Fruit fly (Drosophila melanogaster) whole organism, embryonic: ENCODE data around the gene Ent3.

Source experiments
- Ada2b ChIP-seq: fragments of 200-800 bp; sonication (Bioruptor generic); IDR thresholded peaks from 2 replicates; pipeline ENCODE4 v1.3.6; 2022; ENCODE audit warnings: missing biosample characterization, missing genetic modification characterization
- Adf1 ChIP-seq: fragments of 200-800 bp; sonication (Bioruptor generic); IDR thresholded peaks from 2 replicates; pipeline ENCODE4 v1.3.6; 2022; ENCODE audit warnings: missing biosample characterization, missing genetic modification characterization
- Aef1 ChIP-seq: fragments of 200-800 bp; sonication (Bioruptor generic); IDR thresholded peaks from 3 replicates; pipeline ENCODE4 v1.3.6; 2022; ENCODE audit warnings: missing biosample characterization, missing genetic modification characterization
- CG10147 ChIP-seq: fragments of 200-800 bp; sonication (Bioruptor generic); optimal IDR thresholded peaks from 2 replicates; lab custom pipeline; 2019; ENCODE audit warnings: missing biosample characterization, mild to moderate bottlenecking, missing genetic modification characterization, moderate library complexity
- CG12155 ChIP-seq: fragments of 200-800 bp; sonication (Bioruptor generic); optimal IDR thresholded peaks from 3 replicates; lab custom pipeline; 2016; ENCODE audit warnings: missing biosample characterization, missing genetic modification characterization
- CG1233 ChIP-seq: fragments of 200-800 bp; sonication (Bioruptor generic); optimal IDR thresholded peaks from 4 replicates; lab custom pipeline; 2018; ENCODE audit warnings: missing biosample characterization, mild to moderate bottlenecking, missing genetic modification characterization
- CG12659 ChIP-seq: fragments of 200-800 bp; sonication (Bioruptor generic); optimal IDR thresholded peaks from 3 replicates; lab custom pipeline; 2017; ENCODE audit warnings: mild to moderate bottlenecking, missing biosample characterization, missing genetic modification reagents, missing genetic modification characterization
- CG13894 ChIP-seq: fragments of 200-800 bp; sonication (Bioruptor generic); optimal IDR thresholded peaks from 3 replicates; lab custom pipeline; 2018; ENCODE audit warnings: missing biosample characterization, mild to moderate bottlenecking, missing genetic modification characterization, moderate library complexity
- CG15269 ChIP-seq: fragments of 200-800 bp; sonication (Bioruptor generic); optimal IDR thresholded peaks from 2 replicates; lab custom pipeline; 2018; ENCODE audit warnings: missing biosample characterization, mild to moderate bottlenecking, missing genetic modification characterization, moderate library complexity
- CG1602 ChIP-seq: fragments of 200-800 bp; sonication (Bioruptor generic); optimal IDR thresholded peaks from 3 replicates; lab custom pipeline; 2016; ENCODE audit warnings: missing biosample characterization, missing genetic modification characterization
- CG17568 ChIP-seq: fragments of 200-800 bp; sonication (Bioruptor generic); optimal IDR thresholded peaks from 2 replicates; lab custom pipeline; 2018; ENCODE audit warnings: missing biosample characterization, mild to moderate bottlenecking, missing genetic modification characterization, moderate library complexity
- CG32532 ChIP-seq: fragments of 200-800 bp; sonication (Bioruptor generic); IDR thresholded peaks from 2 replicates; pipeline ENCODE4 v1.3.6; 2022; ENCODE audit warnings: missing biosample characterization, missing genetic modification characterization
- CG5953 ChIP-seq: fragments of 200-800 bp; sonication (Bioruptor generic); IDR thresholded peaks from 2 replicates; pipeline ENCODE4 v1.3.6; 2022; ENCODE audit warnings: missing biosample characterization, missing genetic modification characterization
- CG6765 ChIP-seq: fragments of 200-800 bp; sonication (Bioruptor generic); optimal IDR thresholded peaks from 3 replicates; lab custom pipeline; 2017; ENCODE audit warnings: missing biosample characterization, mild to moderate bottlenecking, missing genetic modification characterization
- CG7556 ChIP-seq: fragments of 200-800 bp; sonication (Bioruptor generic); optimal IDR thresholded peaks from 2 replicates; lab custom pipeline; 2017; ENCODE audit warnings: missing biosample characterization, mild to moderate bottlenecking, missing genetic modification characterization
- CG7745 ChIP-seq: fragments of 200-800 bp; sonication (Bioruptor generic); optimal IDR thresholded peaks from 2 replicates; lab custom pipeline; 2018; ENCODE audit warnings: missing biosample characterization, mild to moderate bottlenecking, missing genetic modification characterization, moderate library complexity
- CG7839 ChIP-seq: fragments of 200-800 bp; sonication (Bioruptor generic); optimal IDR thresholded peaks from 3 replicates; lab custom pipeline; 2018; ENCODE audit warnings: missing biosample characterization, mild to moderate bottlenecking, missing genetic modification characterization, moderate library complexity
- CG9727 ChIP-seq: fragments of 200-800 bp; sonication (Bioruptor generic); optimal IDR thresholded peaks from 3 replicates; lab custom pipeline; 2017; ENCODE audit warnings: missing biosample characterization, mild to moderate bottlenecking, missing genetic modification characterization
- Dip2 ChIP-seq: fragments of 200-800 bp; sonication (Bioruptor generic); IDR thresholded peaks from 2 replicates; pipeline ENCODE4 v1.3.6; 2022; ENCODE audit warnings: missing biosample characterization, missing genetic modification characterization
- Fer3 ChIP-seq: fragments of 200-800 bp; sonication (Bioruptor generic); optimal IDR thresholded peaks from 2 replicates; lab custom pipeline; 2018; ENCODE audit warnings: missing biosample characterization, mild to moderate bottlenecking, missing genetic modification characterization, moderate library complexity
- Hr51 ChIP-seq, 2 experiments: fragments of 200-800 bp; sonication (Bioruptor generic); optimal IDR thresholded peaks; 2 replicates in 1 of 2; 3 replicates in 1 of 2; lab custom pipeline; 2016 to 2018; ENCODE audit warnings: missing biosample characterization in 2 of 2, missing genetic modification characterization in 2 of 2, mild to moderate bottlenecking in 1 of 2, moderate library complexity in 1 of 2
- Meics ChIP-seq: fragments of 200-800 bp; sonication (Bioruptor generic); optimal IDR thresholded peaks from 2 replicates; lab custom pipeline; 2017; ENCODE audit warnings: missing biosample characterization, mild to moderate bottlenecking, missing genetic modification characterization
- Opbp ChIP-seq: fragments of 200-800 bp; sonication (Bioruptor generic); IDR thresholded peaks from 3 replicates; pipeline ENCODE4 v1.3.6; 2022; ENCODE audit warnings: missing biosample characterization, missing genetic modification characterization; ENCODE audit not compliant: partially characterized antibody
- Ptx1 ChIP-seq: fragments of 200-800 bp; sonication (Bioruptor generic); IDR thresholded peaks from 2 replicates; pipeline ENCODE4 v1.3.6; 2022; ENCODE audit warnings: missing biosample characterization, missing genetic modification characterization
- Spps ChIP-seq: fragments of 200-800 bp; sonication (Bioruptor generic); optimal IDR thresholded peaks from 2 replicates; lab custom pipeline; 2018; ENCODE audit warnings: missing biosample characterization, mild to moderate bottlenecking, missing genetic modification characterization
- TFAM ChIP-seq: fragments of 200-800 bp; sonication (Bioruptor generic); optimal IDR thresholded peaks from 2 replicates; lab custom pipeline; 2017; ENCODE audit warnings: missing biosample characterization, missing genetic modification characterization, inconsistent platforms
- Xbp1 ChIP-seq: fragments of 200-800 bp; sonication (Bioruptor generic); optimal IDR thresholded peaks from 3 replicates; lab custom pipeline; 2016; ENCODE audit warnings: missing biosample characterization, mild to moderate bottlenecking, missing genetic modification characterization
- abd-A ChIP-seq: fragments of 200-800 bp; sonication (Bioruptor generic); optimal IDR thresholded peaks from 3 replicates; lab custom pipeline; 2019; ENCODE audit warnings: missing biosample characterization, mild to moderate bottlenecking, missing genetic modification characterization, moderate library complexity
- cato ChIP-seq: fragments of 200-800 bp; sonication (Bioruptor generic); optimal IDR thresholded peaks from 2 replicates; lab custom pipeline; 2016; ENCODE audit warnings: missing biosample characterization, missing genetic modification characterization, borderline replicate concordance
- cwo ChIP-seq: fragments of 200-800 bp; sonication (Bioruptor generic); optimal IDR thresholded peaks from 3 replicates; lab custom pipeline; 2017; ENCODE audit warnings: missing biosample characterization, missing genetic modification characterization, mild to moderate bottlenecking, moderate library complexity, missing genetic modification reagents
- dmrt99B ChIP-seq: fragments of 200-800 bp; sonication (Bioruptor generic); optimal IDR thresholded peaks from 2 replicates; lab custom pipeline; 2018; ENCODE audit warnings: missing biosample characterization, mild to moderate bottlenecking, missing genetic modification characterization, moderate library complexity
- esg ChIP-seq: fragments of 200-800 bp; sonication (Bioruptor generic); conservative IDR thresholded peaks from 2 replicates; pipeline ENCODE4 v1.3.6; 2022; ENCODE audit warnings: missing biosample characterization, missing genetic modification characterization
- fd3F ChIP-seq: fragments of 200-800 bp; sonication (Bioruptor generic); optimal IDR thresholded peaks from 2 replicates; lab custom pipeline; 2018; ENCODE audit warnings: missing biosample characterization, mild to moderate bottlenecking, missing genetic modification characterization, moderate library complexity
- gcm ChIP-seq: fragments of 200-800 bp; sonication (Bioruptor generic); optimal IDR thresholded peaks from 2 replicates; lab custom pipeline; 2019; ENCODE audit warnings: missing biosample characterization, mild to moderate bottlenecking, missing genetic modification characterization, moderate library complexity
- gem ChIP-seq: fragments of 200-800 bp; sonication (Bioruptor generic); optimal IDR thresholded peaks from 2 replicates; lab custom pipeline; 2019; ENCODE audit warnings: missing biosample characterization, mild to moderate bottlenecking, missing genetic modification characterization, moderate library complexity
- h ChIP-seq: fragments of >200 bp; optimal IDR thresholded peaks from 2 replicates; lab custom pipeline; 2017
- jigr1 ChIP-seq: fragments of 200-800 bp; sonication (Bioruptor generic); IDR thresholded peaks from 3 replicates; pipeline ENCODE4 v1.3.6; 2022; ENCODE audit warnings: missing biosample characterization, missing genetic modification characterization
- lilli ChIP-seq: fragments of 200-800 bp; sonication (Bioruptor generic); optimal IDR thresholded peaks from 3 replicates; lab custom pipeline; 2016; ENCODE audit warnings: missing biosample characterization, missing genetic modification characterization
- lola ChIP-seq, 3 experiments: fragments of >200 bp in 2 of 3; fragments of 200-800 bp in 1 of 3; sonication (Bioruptor generic) in 1 of 3; optimal IDR thresholded peaks; 2 replicates each; lab custom pipeline; 2017 to 2019; ENCODE audit warnings: missing biosample characterization in 3 of 3, missing genetic modification characterization in 3 of 3, mild to moderate bottlenecking in 1 of 3, moderate library complexity in 1 of 3
- mam ChIP-seq: fragments of 200-800 bp; sonication (Bioruptor generic); optimal IDR thresholded peaks from 3 replicates; lab custom pipeline; 2016; ENCODE audit warnings: missing biosample characterization, missing genetic modification characterization
- onecut ChIP-seq: fragments of 200-800 bp; sonication (Bioruptor generic); IDR thresholded peaks from 2 replicates; pipeline ENCODE4 v1.3.6; 2022; ENCODE audit warnings: missing biosample characterization, missing genetic modification characterization
- otp ChIP-seq: fragments of 200-800 bp; sonication (Bioruptor generic); IDR thresholded peaks from 3 replicates; pipeline ENCODE4, ENCODE4 v1.3.6; 2022; ENCODE audit warnings: missing biosample characterization, missing genetic modification characterization
- pum ChIP-seq: fragments of 200-800 bp; sonication (Bioruptor generic); optimal IDR thresholded peaks from 2 replicates; lab custom pipeline; 2016; ENCODE audit warnings: missing biosample characterization, missing genetic modification characterization
- ranshi ChIP-seq: fragments of 200-800 bp; sonication (Bioruptor generic); IDR thresholded peaks from 2 replicates; pipeline ENCODE4 v1.3.6; 2022; ENCODE audit warnings: missing biosample characterization, missing genetic modification characterization
- sd ChIP-seq: fragments of 200-800 bp; sonication (Bioruptor generic); optimal IDR thresholded peaks from 3 replicates; lab custom pipeline; 2018; ENCODE audit warnings: missing biosample characterization, mild to moderate bottlenecking, missing genetic modification characterization, moderate library complexity
- sens ChIP-seq: fragments of 200-800 bp; sonication (Bioruptor generic); peaks from one replicate; lab custom pipeline; 2016; ENCODE audit warnings: missing biosample characterization, missing genetic modification characterization
- sisA ChIP-seq: fragments of 200-800 bp; sonication (Bioruptor generic); IDR thresholded peaks from 2 replicates; pipeline ENCODE4 v1.3.6; 2022; ENCODE audit warnings: missing biosample characterization, missing genetic modification characterization
- sob ChIP-seq: fragments of 200-800 bp; sonication (Bioruptor generic); IDR thresholded peaks from 2 replicates; pipeline ENCODE4 v1.3.6; 2022; ENCODE audit warnings: missing biosample characterization, missing genetic modification characterization
- sr ChIP-seq: fragments of 200-800 bp; sonication (Bioruptor generic); IDR thresholded peaks from 3 replicates; pipeline ENCODE4 v1.3.6; 2022; ENCODE audit warnings: missing biosample characterization, missing genetic modification characterization
- vvl ChIP-seq: fragments of 200-800 bp; sonication (Bioruptor generic); IDR thresholded peaks from 2 replicates; pipeline ENCODE4 v1.3.6; 2022; ENCODE audit warnings: missing biosample characterization, missing genetic modification characterization

The Ent3 gene

dm6 chr3L:12874211-12874610, 20.8 kb downstream of the Ent3 start (continued):
- peak; percentile 20 for TF ChIP-seq lilli (GFP tag; lab: Kevin White, UChicago)
- TF ChIP-seq sens (GFP tag; lab: Kevin White, UChicago), result peak; percentile 39
- TF ChIP-seq sisA (GFP tag; lab: Robert Waterston, UW), result 0 out of 2 replicates have a peak, but pooled peaks have one; percentile 14
- TF ChIP-seq CG5953 (GFP tag; lab: Robert Waterston, UW), result no peak
- no peak for TF ChIP-seq sr (GFP tag; lab: Robert Waterston, UW)
- peak; percentile 39; the same call in 1 of the 2 replicates for TF ChIP-seq Ada2b (GFP tag; lab: Robert Waterston, UW)
- TF ChIP-seq fd3F, result peak; percentile 7
- TF ChIP-seq Adf1, result no peak
- peak; percentile 50; the same call in 1 of the 2 replicates for TF ChIP-seq CG32532 (GFP tag; lab: Robert Waterston, UW)
- TF ChIP-seq CG17568, result no peak
- peak; percentile 27 for TF ChIP-seq dmrt99B
- TF ChIP-seq CG7745 (tag; lab: Kevin White, UChicago), result no peak
- peak; percentile 35 for TF ChIP-seq cwo (GFP tag; lab: Kevin White, UChicago)
- TF ChIP-seq Xbp1 (GFP tag; lab: Kevin White, UChicago), result no peak
- TF ChIP-seq Ptx1 (GFP tag; lab: Robert Waterston, UW), result peak; percentile 38; the same call in 1 of the 2 replicates
- peak; percentile 30; the same call in 1 of the 2 replicates for TF ChIP-seq esg (GFP tag; lab: Robert Waterston, UW)
- TF ChIP-seq vvl (GFP tag; lab: Robert Waterston, UW), result peak; percentile 21; the same call in 1 of the 2 replicates
- peak; percentile 18 for TF ChIP-seq CG7556 (GFP tag; lab: Kevin White, UChicago)
- TF ChIP-seq Spps (tag; lab: Kevin White, UChicago), result no peak
- no peak for TF ChIP-seq CG1233 (GFP tag; lab: Kevin White, UChicago)
- TF ChIP-seq abd-A (tag; lab: Kevin White, UChicago), result peak; percentile 34
- TF ChIP-seq CG12155 (GFP tag; lab: Kevin White, UChicago), result no peak
- TF ChIP-seq onecut, result 0 out of 2 replicates have a peak, but pooled peaks have one; percentile 7
- TF ChIP-seq ranshi (GFP tag; lab: Robert Waterston, UW), result peak; percentile 8; the same call in 1 of the 2 replicates
- peak; percentile 12 for TF ChIP-seq CG13894
- peak; percentile 7 for TF ChIP-seq CG9727 (GFP tag; lab: Kevin White, UChicago)
- peak; percentile 47 for TF ChIP-seq Meics (GFP tag; lab: Kevin White, UChicago)
- no peak for TF ChIP-seq h (lab: Kevin White, UChicago)
- no peak for TF ChIP-seq lola (GFP tag; optimal IDR thresholded peaks at IDR 0.05; lab: Kevin White, UChicago)
- no peak for TF ChIP-seq gcm (GFP tag; lab: Kevin White, UChicago)
- TF ChIP-seq jigr1 (GFP tag; lab: Robert Waterston, UW), result no peak
- peak; percentile 33 for TF ChIP-seq CG10147
- TF ChIP-seq CG7839 (tag; lab: Kevin White, UChicago), result peak; percentile 40
- no peak for TF ChIP-seq pum
- peak; percentile 53 for TF ChIP-seq CG15269
- TF ChIP-seq Opbp, result no peak
- TF ChIP-seq TFAM, result no peak
- peak; percentile 22; the same call in 1 of the 2 replicates for TF ChIP-seq sob (GFP tag; lab: Robert Waterston, UW)
- peak in 1 of 2 experiments; percentile 46 for TF ChIP-seq Hr51 (GFP tag; optimal IDR thresholded peaks at IDR 0.05; lab: Kevin White, UChicago)
- TF ChIP-seq gem, result peak; percentile 26
- peak; percentile 25 for TF ChIP-seq Fer3 (tag; lab: Kevin White, UChicago)
- TF ChIP-seq cato (GFP tag; lab: Kevin White, UChicago), result no peak
- no peak for TF ChIP-seq CG6765 (GFP tag; lab: Kevin White, UChicago)
- peak; percentile 20; the same call in 1 of the 3 replicates for TF ChIP-seq Aef1 (GFP tag; lab: Robert Waterston, UW)
- no peak for TF ChIP-seq Dip2 (GFP tag; lab: Robert Waterston, UW)
- no peak for TF ChIP-seq sd (tag; lab: Kevin White, UChicago)
- TF ChIP-seq mam (GFP tag; lab: Kevin White, UChicago), result peak; percentile 15
- no peak for TF ChIP-seq CG1602 (GFP tag; lab: Kevin White, UChicago)
- no peak for TF ChIP-seq otp (GFP tag; lab: Robert Waterston, UW)
- peak; percentile 8 for TF ChIP-seq CG12659
